Fruit fly (Drosophila melanogaster) whole organism, wandering third instar larva: ENCODE data around the gene CG8086.
A peak's percentile ranks its signal among the peaks of the same experiment; 100 is the strongest.

ENCODE experiments used
- CG32264 ChIP-seq: fragments of 200-800 bp; sonication (Bioruptor generic); optimal IDR thresholded peaks from 2 replicates; lab custom pipeline; 2016; ENCODE audit warnings: missing biosample characterization, missing genetic modification characterization
- CG9705 ChIP-seq: fragments of 200-800 bp; sonication (Bioruptor generic); optimal IDR thresholded peaks from 2 replicates; lab custom pipeline; 2018; ENCODE audit warnings: missing biosample characterization, mild to moderate bottlenecking, missing genetic modification characterization
- CrebA ChIP-seq: fragments of 200-800 bp; sonication (Bioruptor generic); optimal IDR thresholded peaks from 2 replicates; lab custom pipeline; 2016; ENCODE audit warnings: missing biosample characterization, mild to moderate bottlenecking, missing genetic modification characterization, borderline replicate concordance
- Dfd ChIP-seq: fragments of >200 bp; optimal IDR thresholded peaks from 2 replicates; lab custom pipeline; 2017; ENCODE audit warnings: missing biosample characterization, missing genetic modification characterization
- Dif ChIP-seq: fragments of 200-275, 200-300 bp; sonication (Bioruptor generic); optimal IDR thresholded peaks from 2 replicates; lab custom pipeline; 2018; ENCODE audit warnings: missing biosample characterization, missing genetic modification characterization; ENCODE audit not compliant: partially characterized antibody
- HLH106 ChIP-seq: fragments of 200-800 bp; optimal IDR thresholded peaks from 3 replicates; lab custom pipeline; 2019; ENCODE audit warnings: missing biosample characterization, mild to moderate bottlenecking, missing genetic modification characterization, moderate library complexity
- Hnf4 ChIP-seq: fragments of 200-800 bp; sonication (Bioruptor generic); optimal IDR thresholded peaks from 2 replicates; lab custom pipeline; 2016; ENCODE audit warnings: missing biosample characterization, mild to moderate bottlenecking, missing genetic modification characterization
- Hr78 ChIP-seq: fragments of >200 bp; optimal IDR thresholded peaks from 2 replicates; lab custom pipeline; 2017; ENCODE audit warnings: missing biosample characterization, missing genetic modification characterization
- Hr83 ChIP-seq: fragments of 200-300 bp; sonication (Bioruptor generic); optimal IDR thresholded peaks from 2 replicates; lab custom pipeline; 2016; ENCODE audit warnings: missing biosample characterization, mild to moderate bottlenecking, missing genetic modification characterization, moderate library complexity; ENCODE audit not compliant: poor library complexity, severe bottlenecking
- Jra ChIP-seq: sonication (Bioruptor generic); optimal IDR thresholded peaks from 2 replicates; lab custom pipeline; 2016; ENCODE audit warnings: missing biosample characterization, missing genetic modification characterization
- Mio ChIP-seq: sonication (Bioruptor generic); optimal IDR thresholded peaks from 2 replicates; lab custom pipeline; 2016; ENCODE audit warnings: missing biosample characterization, missing genetic modification characterization
- Myc ChIP-seq: fragments of >200 bp; optimal IDR thresholded peaks from 2 replicates; lab custom pipeline; 2017
- N ChIP-seq: fragments of >200 bp; optimal IDR thresholded peaks from 2 replicates; lab custom pipeline; 2018; ENCODE audit warnings: missing biosample characterization, missing external identifiers, missing genetic modification characterization
- OdsH ChIP-seq: fragments of 200-800 bp; sonication (Bioruptor generic); optimal IDR thresholded peaks from 2 replicates; lab custom pipeline; 2016; ENCODE audit warnings: missing biosample characterization, mild to moderate bottlenecking, missing genetic modification characterization
- Rel ChIP-seq, 2 experiments: fragments of 200-800 bp; sonication (Bioruptor generic) in 1 of 2; optimal IDR thresholded peaks; 2 replicates in 1 of 2; 3 replicates in 1 of 2; lab custom pipeline; 2016 to 2019; ENCODE audit warnings: mild to moderate bottlenecking in 2 of 2, missing biosample characterization in 2 of 2, missing genetic modification characterization in 2 of 2, moderate library complexity in 1 of 2
- Sp1 ChIP-seq: fragments of 200-800 bp; sonication (Bioruptor generic); optimal IDR thresholded peaks from 3 replicates; lab custom pipeline; 2019; ENCODE audit warnings: missing biosample characterization, mild to moderate bottlenecking, missing genetic modification characterization, moderate library complexity
- br ChIP-seq: fragments of 200-800 bp; sonication (Bioruptor generic); optimal IDR thresholded peaks from 2 replicates; lab custom pipeline; 2016; ENCODE audit warnings: missing biosample characterization, missing genetic modification characterization
- brk ChIP-seq: fragments of 200-800 bp; sonication (Bioruptor generic); optimal IDR thresholded peaks from 2 replicates; lab custom pipeline; 2016; ENCODE audit warnings: missing biosample characterization, mild to moderate bottlenecking, missing genetic modification characterization
- dl ChIP-seq, 2 experiments: fragments of 175-275, 200-275 bp in 1 of 2; fragments of 200-275 bp in 1 of 2; sonication (Bioruptor generic); optimal IDR thresholded peaks; lab custom pipeline; 2018; ENCODE audit warnings: mild to moderate bottlenecking in 2 of 2, missing biosample characterization in 2 of 2, missing genetic modification characterization in 2 of 2, moderate library complexity in 2 of 2; ENCODE audit not compliant: partially characterized antibody in 2 of 2, insufficient read depth in 1 of 2
- dmrt93B ChIP-seq: fragments of 200-800 bp; sonication (Bioruptor generic); optimal IDR thresholded peaks from 2 replicates; lab custom pipeline; 2018; ENCODE audit warnings: missing biosample characterization, mild to moderate bottlenecking, missing genetic modification characterization
- dsf ChIP-seq: sonication (Bioruptor generic); optimal IDR thresholded peaks from 2 replicates; lab custom pipeline; 2016; ENCODE audit warnings: missing biosample characterization, missing genetic modification characterization, borderline replicate concordance
- ey ChIP-seq: fragments of 200-800 bp; sonication (Bioruptor generic); optimal IDR thresholded peaks from 2 replicates; lab custom pipeline; 2016; ENCODE audit warnings: missing biosample characterization, missing genetic modification characterization
- foxo ChIP-seq, 2 experiments: fragments of 200-800 bp; sonication (Bioruptor generic); optimal IDR thresholded peaks; 2 replicates in 1 of 2; 3 replicates in 1 of 2; lab custom pipeline; 2016 to 2017; ENCODE audit warnings: missing biosample characterization in 2 of 2, missing genetic modification characterization in 2 of 2
- fru ChIP-seq: fragments of 200-800 bp; sonication (Bioruptor generic); optimal IDR thresholded peaks from 3 replicates; lab custom pipeline; 2016; ENCODE audit warnings: missing biosample characterization, mild to moderate bottlenecking, missing genetic modification characterization
- h ChIP-seq: fragments of 200-800 bp; sonication (Bioruptor generic); optimal IDR thresholded peaks from 3 replicates; lab custom pipeline; 2016; ENCODE audit warnings: missing biosample characterization, mild to moderate bottlenecking, missing genetic modification characterization
- jim ChIP-seq: fragments of 175-275, 200-325 bp; sonication (Bioruptor generic); optimal IDR thresholded peaks from 2 replicates; lab custom pipeline; 2016; ENCODE audit warnings: missing biosample characterization, mild to moderate bottlenecking, missing genetic modification characterization
- lola ChIP-seq: fragments of >200 bp; optimal IDR thresholded peaks from 2 replicates; lab custom pipeline; 2017; ENCODE audit warnings: missing biosample characterization, missing genetic modification characterization
- psq ChIP-seq: fragments of 200-800 bp; sonication (Bioruptor generic); optimal IDR thresholded peaks from 3 replicates; lab custom pipeline; 2017; ENCODE audit warnings: missing biosample characterization, mild to moderate bottlenecking, missing genetic modification characterization, moderate library complexity
- rgr ChIP-seq: fragments of 200-800 bp; sonication (Bioruptor generic); optimal IDR thresholded peaks from 3 replicates; lab custom pipeline; 2016; ENCODE audit warnings: missing biosample characterization, mild to moderate bottlenecking, missing genetic modification characterization
- sage ChIP-seq: fragments of 200-800 bp; sonication (Bioruptor generic); optimal IDR thresholded peaks from 2 replicates; lab custom pipeline; 2016; ENCODE audit warnings: missing biosample characterization, mild to moderate bottlenecking, missing genetic modification characterization
- sv ChIP-seq: fragments of 200-800 bp; sonication (Bioruptor generic); optimal IDR thresholded peaks from 3 replicates; lab custom pipeline; 2016; ENCODE audit warnings: missing biosample characterization, missing genetic modification characterization
- tai ChIP-seq: sonication (Bioruptor generic); optimal IDR thresholded peaks from 2 replicates; lab custom pipeline; 2016; ENCODE audit warnings: missing biosample characterization, missing genetic modification characterization
- usp ChIP-seq: fragments of >200 bp; optimal IDR thresholded peaks from 2 replicates; lab custom pipeline; 2017; ENCODE audit warnings: missing biosample characterization, missing genetic modification characterization
- woc ChIP-seq: sonication (Bioruptor generic); optimal IDR thresholded peaks from 2 replicates; lab custom pipeline; 2016; ENCODE audit warnings: missing biosample characterization, mild to moderate bottlenecking, missing genetic modification characterization

The CG8086 gene

dm6 chr2L:8292159-8292887, 35.0 kb upstream of the CG8086 start:
- peak; percentile 3 for TF ChIP-seq sage (GFP tag; lab: Kevin White, UChicago)
- TF ChIP-seq foxo (GFP tag; optimal IDR thresholded peaks at IDR 0.05; lab: Kevin White, UChicago): peak; percentile 12 to 75
- TF ChIP-seq woc: peak; percentile 55
- TF ChIP-seq sv (GFP tag; lab: Kevin White, UChicago): peak; percentile 96
- peak; percentile 78 for TF ChIP-seq HLH106
- TF ChIP-seq Hnf4: peak; percentile 78
- TF ChIP-seq brk (GFP tag; lab: Kevin White, UChicago): peak; percentile 61
- TF ChIP-seq Sp1 (GFP tag; lab: Kevin White, UChicago): peak; percentile 80
- peak; percentile 33 for TF ChIP-seq dmrt93B
- no peak for TF ChIP-seq Rel (GFP tag; optimal IDR thresholded peaks at IDR 0.05; lab: Kevin White, UChicago)
- TF ChIP-seq Rel (tag; optimal IDR thresholded peaks at IDR 0.05; lab: Kevin White, UChicago): peak; percentile 32
- peak; percentile 62 for TF ChIP-seq CrebA (GFP tag; lab: Kevin White, UChicago)
- TF ChIP-seq Myc (lab: Kevin White, UChicago): no peak
- TF ChIP-seq Hr78: no peak
- TF ChIP-seq CG9705: peak; percentile 25
- TF ChIP-seq OdsH: peak; percentile 86
- TF ChIP-seq CG32264 (GFP tag; lab: Kevin White, UChicago): peak; percentile 56
- peak; percentile 88 for TF ChIP-seq ey (GFP tag; lab: Kevin White, UChicago)
- peak; percentile 80 for TF ChIP-seq h (GFP tag; lab: Kevin White, UChicago)
- TF ChIP-seq fru: peak; percentile 78
- TF ChIP-seq tai (GFP tag; lab: Kevin White, UChicago): peak; percentile 80
- TF ChIP-seq dsf: peak; percentile 26
- no peak for TF ChIP-seq Hr83 (GFP tag; lab: Kevin White, UChicago)
- TF ChIP-seq br (GFP tag; lab: Kevin White, UChicago): peak; percentile 83
- no peak for TF ChIP-seq Mio
- peak; percentile 59 for TF ChIP-seq psq
- no peak for TF ChIP-seq lola (GFP tag; lab: Kevin White, UChicago)
- TF ChIP-seq Jra: no peak
- TF ChIP-seq Dfd: peak; percentile 54
- peak; percentile 84 for TF ChIP-seq rgr (GFP tag; lab: Kevin White, UChicago)

- TF ChIP-seq Hnf4: peak; percentile 85
- peak; percentile 64 for TF ChIP-seq Jra
- no peak for TF ChIP-seq N
- TF ChIP-seq woc: peak; percentile 85
- peak; percentile 83 for TF ChIP-seq rgr (GFP tag; lab: Kevin White, UChicago)
- peak; percentile 81 for TF ChIP-seq tai (GFP tag; lab: Kevin White, UChicago)
- TF ChIP-seq psq: peak; percentile 76
- peak; percentile 15 for TF ChIP-seq Mio
- TF ChIP-seq CG9705: peak; percentile 63
- TF ChIP-seq CG32264 (GFP tag; lab: Kevin White, UChicago): peak; percentile 59
- TF ChIP-seq OdsH: peak; percentile 83
- peak; percentile 8 for TF ChIP-seq Rel (GFP tag; optimal IDR thresholded peaks at IDR 0.05; lab: Kevin White, UChicago)
- peak; percentile 62 for TF ChIP-seq Rel (tag; optimal IDR thresholded peaks at IDR 0.05; lab: Kevin White, UChicago)
- peak; percentile 85 for TF ChIP-seq ey (GFP tag; lab: Kevin White, UChicago)
- TF ChIP-seq sv (GFP tag; lab: Kevin White, UChicago): no peak
- TF ChIP-seq brk (GFP tag; lab: Kevin White, UChicago): peak; percentile 61
- TF ChIP-seq Dfd: no peak
- peak; percentile 73 for TF ChIP-seq dmrt93B
- TF ChIP-seq Sp1 (GFP tag; lab: Kevin White, UChicago): peak; percentile 85
- peak; percentile 30 to 89 for TF ChIP-seq foxo (GFP tag; optimal IDR thresholded peaks at IDR 0.05; lab: Kevin White, UChicago)
- TF ChIP-seq dl (GFP tag; optimal IDR thresholded peaks at IDR 0.05; lab: Kevin White, UChicago; ENCODE audit: insufficient read depth in 1 of 2, partially characterized antibody in 2 of 2): no peak
- peak; percentile 87 for TF ChIP-seq HLH106
- TF ChIP-seq CrebA (GFP tag; lab: Kevin White, UChicago): peak; percentile 62
- TF ChIP-seq usp: no peak
- peak; percentile 89 for TF ChIP-seq h (GFP tag; lab: Kevin White, UChicago)
- peak; percentile 73 for TF ChIP-seq sage (GFP tag; lab: Kevin White, UChicago)
- peak; percentile 87 for TF ChIP-seq fru
- no peak for TF ChIP-seq lola (GFP tag; lab: Kevin White, UChicago)
- TF ChIP-seq br (GFP tag; lab: Kevin White, UChicago): peak; percentile 85
These were observed 33.4 kb upstream of the CG8086 start for dm6 chr2L:8290653-8291233.

DNA sequence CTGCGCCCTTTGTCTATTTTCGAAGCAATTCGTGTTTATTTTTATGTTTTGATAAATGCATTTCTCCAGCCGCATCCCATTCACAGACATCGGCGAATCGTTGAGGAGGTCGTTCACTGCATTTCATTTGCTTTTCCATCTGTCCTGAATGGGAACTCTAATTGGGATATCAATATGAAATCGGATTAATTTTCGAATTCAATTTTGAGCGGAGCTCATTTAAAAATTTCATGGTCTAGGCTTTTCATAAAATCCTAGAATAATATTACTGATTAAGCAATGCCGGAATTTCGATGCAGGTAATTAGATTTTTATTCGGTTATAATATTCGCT, 32.8 kb upstream of the CG8086 start:
- no peak for TF ChIP-seq Dfd
- TF ChIP-seq rgr (GFP tag; lab: Kevin White, UChicago): no peak
- TF ChIP-seq h (GFP tag; lab: Kevin White, UChicago): no peak
- TF ChIP-seq Dif (GFP tag; lab: Kevin White, UChicago): no peak
- TF ChIP-seq jim: no peak
- no peak for TF ChIP-seq Hnf4
- no peak for TF ChIP-seq CrebA (GFP tag; lab: Kevin White, UChicago)
- no peak for TF ChIP-seq OdsH
